Worm (Caenorhabditis elegans) whole organism, midembryonic: ENCODE measurements around the gene natb-1.

ENCODE experiments used
- cog-1 ChIP-seq: sonication (generic microtip); optimal IDR thresholded peaks from 2 replicates; lab custom pipeline; 2016; ENCODE audit warnings: missing genetic modification characterization, missing compliant biosample characterization
- flt-1 ChIP-seq: fragments of 200-800 bp; sonication (Bioruptor generic); IDR thresholded peaks from 2 replicates; pipeline ENCODE4 v1.3.6; 2022; ENCODE audit warnings: missing genetic modification characterization, missing compliant biosample characterization
- klf-2 ChIP-seq: fragments of 200-800 bp; sonication (Bioruptor generic); conservative IDR thresholded peaks from 2 replicates; pipeline ENCODE4 v1.3.6; 2022; ENCODE audit warnings: missing genetic modification reagents, missing genetic modification characterization, missing compliant biosample characterization

DNA sequence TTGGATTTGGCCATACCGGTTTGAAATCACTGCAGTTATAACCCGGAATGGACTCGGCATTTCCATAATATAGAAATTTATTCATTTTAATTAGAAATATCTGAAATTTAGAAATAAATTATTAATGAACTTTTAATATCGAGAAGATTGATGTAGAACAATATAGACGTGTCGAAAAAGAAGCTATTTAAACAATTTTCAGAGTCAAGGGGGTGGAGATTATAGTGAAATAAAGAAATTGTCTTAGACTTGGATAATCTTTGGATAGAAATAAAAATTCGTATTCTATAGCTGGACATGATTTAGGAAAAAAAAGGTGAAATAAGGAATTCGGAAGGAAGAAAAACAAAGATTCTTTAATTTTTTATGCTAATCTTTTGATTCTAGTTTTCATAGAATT is 42.9 kb downstream of the natb-1 start, which contains the start of gene srt-53:
- no peak for TF ChIP-seq cog-1
- no peak for TF ChIP-seq flt-1 (GFP tag; lab: Robert Waterston, UW)
- no peak for TF ChIP-seq klf-2
